Worm (Caenorhabditis elegans) whole organism, L4 larva: ENCODE data around the gene unc-97.

Experiments used
- ama-1 ChIP-seq: fragments of 150-350 bp; optimal IDR thresholded peaks from 2 replicates; lab custom pipeline; 2014; ENCODE audit warnings: inconsistent platforms, mixed read lengths
- fos-1 ChIP-seq: fragments of 150-350 bp; optimal IDR thresholded peaks from 2 replicates; lab custom pipeline; 2014; ENCODE audit warnings: missing biosample characterization, missing genetic modification characterization
- nhr-11 ChIP-seq: fragments of 150-350 bp; optimal IDR thresholded peaks from 2 replicates; lab custom pipeline; 2014; ENCODE audit warnings: missing biosample characterization, missing genetic modification characterization
- nhr-25 ChIP-seq: sonication (generic microtip); optimal IDR thresholded peaks from 2 replicates; lab custom pipeline; 2017; ENCODE audit warnings: missing genetic modification characterization, mild to moderate bottlenecking, missing compliant biosample characterization, antibody characterized with exemption, moderate library complexity, borderline replicate concordance; ENCODE audit not compliant: insufficient read depth
- saeg-2 ChIP-seq: fragments of 200-800 bp; sonication (Bioruptor generic); IDR thresholded peaks from 2 replicates; pipeline ENCODE4 v1.3.6; 2022; ENCODE audit warnings: missing genetic modification reagents, missing genetic modification characterization, missing compliant biosample characterization
- tag-97 ChIP-seq: fragments of 200-800 bp; sonication (Bioruptor generic); IDR thresholded peaks from 2 replicates; pipeline ENCODE4 v1.3.6; 2022; ENCODE audit warnings: missing genetic modification characterization, missing compliant biosample characterization
- unc-39 ChIP-seq: sonication (generic microtip); optimal IDR thresholded peaks from 2 replicates; lab custom pipeline; 2017; ENCODE audit warnings: missing biosample characterization, missing genetic modification characterization
- zag-1 ChIP-seq: fragments of 150-350 bp; optimal IDR thresholded peaks from 2 replicates; lab custom pipeline; 2014; ENCODE audit warnings: missing biosample characterization, missing genetic modification characterization

ce11 chrX:5543651-5544050, 49.3 kb upstream of the unc-97 start, which contains the start of gene C54G7.1:
- TF ChIP-seq nhr-11 (tag; lab: Kevin White, UChicago): no peak
- TF ChIP-seq saeg-2 (GFP tag; lab: Robert Waterston, UW): no peak
- TF ChIP-seq unc-39 (tag; lab: Kevin White, UChicago): no peak
- no peak for TF ChIP-seq ama-1 (lab: Kevin White, UChicago)
- TF ChIP-seq zag-1: no peak
- TF ChIP-seq tag-97 (GFP tag; lab: Robert Waterston, UW): no peak
- no peak for TF ChIP-seq nhr-25
- no peak for TF ChIP-seq fos-1
